Fruit fly (Drosophila melanogaster) whole organism, embryonic: ENCODE measurements around the gene Bem46.

Experiments used
- CG10565 ChIP-seq: fragments of 200-800 bp; sonication (Bioruptor generic); optimal IDR thresholded peaks from 3 replicates; lab custom pipeline; 2016; ENCODE audit warnings: missing biosample characterization, mild to moderate bottlenecking, missing genetic modification characterization
- Dfd ChIP-seq, 2 experiments: fragments of >200 bp; optimal IDR thresholded peaks; 2 replicates each; lab custom pipeline; 2017; ENCODE audit warnings: missing biosample characterization in 2 of 2, missing genetic modification characterization in 2 of 2
- HLH3B ChIP-seq: fragments of 200-800 bp; sonication (Bioruptor generic); IDR thresholded peaks from 2 replicates; pipeline ENCODE4 v1.3.6; 2022; ENCODE audit warnings: missing biosample characterization, missing genetic modification characterization
- Jarid2 ChIP-seq: fragments of 200-800 bp; sonication (Bioruptor generic); optimal IDR thresholded peaks from 3 replicates; lab custom pipeline; 2017; ENCODE audit warnings: mild to moderate bottlenecking, missing biosample characterization, missing genetic modification reagents, missing genetic modification characterization
- mam ChIP-seq: fragments of 200-800 bp; sonication (Bioruptor generic); optimal IDR thresholded peaks from 3 replicates; lab custom pipeline; 2016; ENCODE audit warnings: missing biosample characterization, missing genetic modification characterization
- nom ChIP-seq: fragments of 200-800 bp; sonication (Bioruptor generic); optimal IDR thresholded peaks from 2 replicates; lab custom pipeline; 2017; ENCODE audit warnings: missing biosample characterization, missing genetic modification characterization, mild to moderate bottlenecking, moderate library complexity, missing genetic modification reagents
- seq ChIP-seq: fragments of 200-800 bp; sonication (Bioruptor generic); IDR thresholded peaks from 2 replicates; pipeline ENCODE4 v1.3.6; 2022; ENCODE audit warnings: missing biosample characterization, missing genetic modification characterization
- unpg ChIP-seq: fragments of 200-800 bp; sonication (Bioruptor generic); optimal IDR thresholded peaks from 3 replicates; lab custom pipeline; 2018; ENCODE audit warnings: missing biosample characterization, mild to moderate bottlenecking, missing genetic modification characterization, moderate library complexity

DNA sequence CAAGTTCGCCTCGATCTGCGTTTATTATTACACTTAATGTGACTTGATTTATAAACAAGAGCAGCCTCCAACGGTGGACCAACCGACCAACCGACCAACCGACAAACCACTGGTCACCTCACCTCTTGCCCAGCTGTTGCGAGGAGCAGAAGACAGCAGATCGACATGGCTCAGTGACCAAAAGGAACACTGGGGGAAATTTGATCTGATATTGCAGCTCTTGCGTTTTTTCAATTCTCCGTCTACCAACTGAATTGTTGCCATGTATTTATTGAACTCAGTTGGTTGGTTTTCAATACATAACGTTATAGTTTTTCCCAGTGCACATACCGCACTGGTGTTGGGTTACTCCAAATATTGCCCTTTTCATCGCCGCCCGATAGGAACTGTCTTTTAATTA lies 16.7 kb downstream of the Bem46 start:
- no peak for TF ChIP-seq unpg (GFP tag; lab: Kevin White, UChicago)
- TF ChIP-seq nom = peak; percentile 25
- TF ChIP-seq seq (GFP tag; lab: Robert Waterston, UW) = no peak
- TF ChIP-seq Dfd (GFP tag; optimal IDR thresholded peaks at IDR 0.05; lab: Kevin White, UChicago) = no peak
- no peak for TF ChIP-seq mam (GFP tag; lab: Kevin White, UChicago)
- TF ChIP-seq CG10565 (GFP tag; lab: Kevin White, UChicago) = no peak
- TF ChIP-seq HLH3B (GFP tag; lab: Robert Waterston, UW) = no peak
- TF ChIP-seq Jarid2 (GFP tag; lab: Kevin White, UChicago) = no peak
